Worm (Caenorhabditis elegans): ENCODE data around the gene slc-5A12.

ce11 chrIV:11900399-11900798 is 36.8 kb upstream of the slc-5A12 start:
- TF ChIP-seq W03F9.2 (tag; optimal IDR thresholded peaks at IDR 0.05), result no peak
- TF ChIP-seq him-1 (tag; optimal IDR thresholded peaks at IDR 0.05), result no peak
- no peak for TF ChIP-seq dao-5 (tag; optimal IDR thresholded peaks at IDR 0.05)

All from whole organism, L4/young adult.